Fruit fly (Drosophila melanogaster): ENCODE results near the gene dgt1.
A peak's percentile ranks its signal among the peaks of the same experiment; 100 is the strongest.

dm6 chr3R:29806682-29807393 lies 50.5 kb downstream of the dgt1 start, which contains the start of the genes ca and ncd:
- TF ChIP-seq cic (GFP tag; optimal IDR thresholded peaks at IDR 0.05) (no peak), Hr96 (GFP tag; optimal IDR thresholded peaks at IDR 0.05) (no peak), CG7101 (tag; optimal IDR thresholded peaks at IDR 0.05) (no peak), kay (GFP tag; ENCODE audit: borderline replicate concordance) (no peak), bab1 (GFP tag; optimal IDR thresholded peaks at IDR 0.05) (peak; percentile 32), CG14711 (tag; optimal IDR thresholded peaks at IDR 0.05) (no peak), CG5204 (GFP tag; optimal IDR thresholded peaks at IDR 0.05) (no peak), Crg-1 (GFP tag; optimal IDR thresholded peaks at IDR 0.05) (no peak)

Measured in whole organism, adult.